Worm (Caenorhabditis elegans): Measurements from ENCODE around the gene C32D5.10.

DNA sequence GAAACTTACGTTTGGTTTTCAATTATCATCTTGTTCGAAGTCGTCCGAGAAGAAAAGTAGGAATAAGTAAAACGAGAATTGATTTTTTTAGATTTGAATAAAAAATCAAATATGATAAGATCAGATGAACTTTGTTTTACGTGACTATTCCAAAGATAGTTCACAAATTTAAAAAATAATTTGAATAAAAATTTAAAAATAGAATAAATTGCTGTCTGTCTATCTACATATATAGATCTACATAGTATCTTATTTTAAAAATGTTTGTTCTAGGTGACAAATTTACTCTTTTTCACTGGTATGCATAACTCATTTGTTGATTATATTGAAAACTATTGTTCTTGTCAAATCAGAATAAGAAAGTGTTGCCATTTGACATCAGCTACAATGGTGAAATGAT, 36.1 kb upstream of the C32D5.10 start, which contains the start of gene F58F12.2:
- TF ChIP-seq sma-3 (GFP tag; optimal IDR thresholded peaks at IDR 0.05), result no peak
- no peak for TF ChIP-seq mbf-1 (tag; optimal IDR thresholded peaks at IDR 0.05)
- TF ChIP-seq nhr-12 (tag; optimal IDR thresholded peaks at IDR 0.05), result no peak
- no peak for TF ChIP-seq nhr-11 (tag; optimal IDR thresholded peaks at IDR 0.05)
- TF ChIP-seq dmd-4 (tag; optimal IDR thresholded peaks at IDR 0.05), result no peak
- no peak for TF ChIP-seq nhr-77 (tag; optimal IDR thresholded peaks at IDR 0.05)
- no peak for TF ChIP-seq nhr-237 (tag; optimal IDR thresholded peaks at IDR 0.05)
